Worm (Caenorhabditis elegans): ENCODE measurements around the gene alh-1.

ce11 chrIII:5081573-5081823 is 3.9 kb downstream of the alh-1 start, which contains the start of gene cox-6A:
- TF ChIP-seq mel-28 (tag; optimal IDR thresholded peaks at IDR 0.05; ENCODE audit: borderline replicate concordance) (no peak), repo-1 (tag; optimal IDR thresholded peaks at IDR 0.05) (no peak), hlh-12 (tag; optimal IDR thresholded peaks at IDR 0.05) (no peak)

Data from whole organism, young adult.